Worm (Caenorhabditis elegans): ENCODE measurements around the gene C07H4.1.
A peak's percentile ranks its signal among the peaks of the same experiment; 100 is the strongest.

Gene C07H4.1

DNA sequence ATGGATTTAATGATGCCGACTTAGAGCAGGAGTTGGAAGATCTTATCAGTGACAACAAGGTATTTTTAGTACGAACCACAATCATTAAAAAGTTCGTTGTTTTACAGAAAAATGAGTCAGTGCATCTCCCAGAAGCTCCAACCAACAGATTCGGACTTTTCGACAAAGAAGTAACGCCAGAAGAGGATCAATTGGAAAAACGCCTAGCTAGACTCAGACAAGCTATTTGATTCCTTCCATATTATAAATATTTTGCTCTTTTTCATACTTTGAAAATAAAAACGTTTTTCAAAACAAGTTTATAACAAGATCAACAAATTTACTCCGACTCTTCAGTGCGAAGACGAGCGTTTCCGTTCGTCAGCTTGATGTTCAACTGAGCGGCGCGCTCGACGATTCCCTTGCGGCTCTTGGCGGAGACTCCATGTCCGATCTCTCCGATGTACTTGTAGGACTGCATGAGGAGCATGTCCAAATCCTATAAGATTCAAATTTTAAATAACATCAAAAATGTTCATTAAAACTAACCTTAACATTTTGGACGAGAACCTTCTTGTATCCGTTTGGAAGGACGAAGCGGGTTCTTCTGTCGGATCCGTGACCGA lies 37.2 kb downstream of the C07H4.1 start (continued):
- TF ChIP-seq nhr-41 (GFP tag; IDR thresholded peaks at IDR 0.05) (no peak), saeg-2 (GFP tag; IDR thresholded peaks at IDR 0.05) (no peak), sdz-12 (GFP tag; optimal IDR thresholded peaks at IDR 0.05) (no peak), mes-2 (tag; optimal IDR thresholded peaks at IDR 0.05; ENCODE audit: poor library complexity, severe bottlenecking) (no peak), nhr-237 (tag; optimal IDR thresholded peaks at IDR 0.05) (no peak), F49E8.2 (tag; optimal IDR thresholded peaks at IDR 0.05; ENCODE audit: borderline replicate concordance) (peak; percentile 90), Y105C5A.15 (GFP tag; IDR thresholded peaks at IDR 0.05) (no peak), dpl-1 (GFP tag; optimal IDR thresholded peaks at IDR 0.05) (no peak), aly-2 (tag; optimal IDR thresholded peaks at IDR 0.05) (no peak), ces-1 (GFP tag; optimal IDR thresholded peaks at IDR 0.05) (no peak), ctbp-1 (GFP tag; IDR thresholded peaks at IDR 0.05) (0 out of 2 replicates have a peak, but pooled peaks have one; percentile 33), zfp-2 (tag; optimal IDR thresholded peaks at IDR 0.05) (no peak), zfp-3 (GFP tag; conservative IDR thresholded peaks at IDR 0.05) (no peak), nhr-28 (tag; optimal IDR thresholded peaks at IDR 0.05) (no peak), nhr-76 (tag; optimal IDR thresholded peaks at IDR 0.05) (no peak), nhr-48 (tag; optimal IDR thresholded peaks at IDR 0.05) (no peak), Y48G9A.11 (GFP tag; IDR thresholded peaks at IDR 0.05) (peak; percentile 70), tag-97 (GFP tag; IDR thresholded peaks at IDR 0.05) (no peak), nhr-111 (GFP tag; optimal IDR thresholded peaks at IDR 0.05) (no peak), Y5F2A.4 (GFP tag; optimal IDR thresholded peaks at IDR 0.05) (peak; percentile 17), lsy-2 (tag; optimal IDR thresholded peaks at IDR 0.05) (no peak), hlh-30 (tag; optimal IDR thresholded peaks at IDR 0.05; ENCODE audit: insufficient read depth) (no peak), ama-1 (optimal IDR thresholded peaks at IDR 0.05) (peak; percentile 59), lim-7 (GFP tag; IDR thresholded peaks at IDR 0.05) (no peak), egl-27 (tag; optimal IDR thresholded peaks at IDR 0.05) (no peak), spr-1 (tag; optimal IDR thresholded peaks at IDR 0.05) (no peak), lin-15B (tag; optimal IDR thresholded peaks at IDR 0.05) (no peak), pha-4 (GFP tag; IDR thresholded peaks at IDR 0.05) (no peak), pha-4 (tag; optimal IDR thresholded peaks at IDR 0.05) (no peak), nhr-102 (tag; optimal IDR thresholded peaks at IDR 0.05) (no peak), ceh-62 (tag; optimal IDR thresholded peaks at IDR 0.05) (no peak), fkh-10 (GFP tag; optimal IDR thresholded peaks at IDR 0.05) (no peak), ceh-44 (GFP tag; IDR thresholded peaks at IDR 0.05) (no peak), hlh-11 (tag; optimal IDR thresholded peaks at IDR 0.05) (no peak), lin-39 (tag; optimal IDR thresholded peaks at IDR 0.05) (no peak), php-3 (GFP tag; IDR thresholded peaks at IDR 0.05) (no peak), spr-3 (GFP tag; optimal IDR thresholded peaks at IDR 0.05) (no peak), daf-12 (tag; optimal IDR thresholded peaks at IDR 0.05) (no peak), lin-1 (GFP tag; IDR thresholded peaks at IDR 0.05) (no peak), tra-1 (GFP tag; IDR thresholded peaks at IDR 0.05) (0 out of 2 replicates have a peak, but pooled peaks have one; percentile 31), unc-39 (tag; optimal IDR thresholded peaks at IDR 0.05) (no peak), nhr-6 (tag; optimal IDR thresholded peaks at IDR 0.05) (no peak), nhr-10 (tag; optimal IDR thresholded peaks at IDR 0.05) (no peak), lin-38 (GFP tag; IDR thresholded peaks at IDR 0.05) (peak; percentile 82), mep-1 (tag; optimal IDR thresholded peaks at IDR 0.05) (no peak), arid-1 (GFP tag; conservative IDR thresholded peaks at IDR 0.05) (peak; percentile 81), madf-9 (GFP tag; conservative IDR thresholded peaks at IDR 0.05) (no peak), gei-8 (GFP tag; optimal IDR thresholded peaks at IDR 0.05) (no peak), daf-19 (GFP tag; conservative IDR thresholded peaks at IDR 0.05) (0 out of 2 replicates have a peak, but pooled peaks have one; percentile 18), pqm-1 (tag; optimal IDR thresholded peaks at IDR 0.05) (no peak), madf-5 (GFP tag; IDR thresholded peaks at IDR 0.05) (0 out of 4 replicates have a peak, but pooled peaks of 1 of the 2 experiments have one; percentile 27)

Data from whole organism, L4 larva.